Worm (Caenorhabditis elegans) whole organism, L3 larva: ENCODE measurements around the gene F18A12.7.

Experiments
- R02D3.7 ChIP-seq: fragments of 150-350 bp; optimal IDR thresholded peaks from 2 replicates; lab custom pipeline; 2014; ENCODE audit warnings: missing biosample characterization, missing genetic modification characterization
- ZK546.5 ChIP-seq: sonication (generic microtip); optimal IDR thresholded peaks from 2 replicates; lab custom pipeline; 2017; ENCODE audit warnings: missing biosample characterization, missing genetic modification characterization
- aly-2 ChIP-seq: fragments of 150-350 bp; optimal IDR thresholded peaks from 2 replicates; lab custom pipeline; 2014; ENCODE audit warnings: missing biosample characterization, missing genetic modification characterization
- ceh-16 ChIP-seq: sonication (generic microtip); optimal IDR thresholded peaks from 2 replicates; lab custom pipeline; 2017; ENCODE audit warnings: missing biosample characterization, missing genetic modification characterization
- ceh-28 ChIP-seq: fragments of 150-350 bp; optimal IDR thresholded peaks from 2 replicates; lab custom pipeline; 2014; ENCODE audit warnings: missing biosample characterization, missing genetic modification reagents, missing genetic modification characterization
- ceh-82 ChIP-seq: fragments of 150-350 bp; optimal IDR thresholded peaks from 2 replicates; lab custom pipeline; 2014; ENCODE audit warnings: missing biosample characterization, missing genetic modification characterization
- egl-27 ChIP-seq: sonication (generic microtip); optimal IDR thresholded peaks from 4 replicates; lab custom pipeline; 2017; ENCODE audit warnings: missing biosample characterization, missing genetic modification reagents, missing genetic modification characterization
- elt-1 ChIP-seq: fragments of 150-350 bp; optimal IDR thresholded peaks from 2 replicates; lab custom pipeline; 2014; ENCODE audit warnings: missing biosample characterization, missing genetic modification characterization
- elt-3 ChIP-seq, 3 experiments: fragments of 150-350 bp in 1 of 3; sonication (generic microtip) in 2 of 3; optimal IDR thresholded peaks; 2 replicates in 2 of 3; 4 replicates in 1 of 3; lab custom pipeline; 2014 to 2017; ENCODE audit warnings: missing biosample characterization in 3 of 3, missing genetic modification characterization in 3 of 3
- fkh-10 ChIP-seq: sonication (generic microtip); optimal IDR thresholded peaks from 2 replicates; lab custom pipeline; 2017; ENCODE audit warnings: missing biosample characterization, missing genetic modification reagents, missing genetic modification characterization
- fkh-2 ChIP-seq: fragments of 150-350 bp; optimal IDR thresholded peaks from 2 replicates; lab custom pipeline; 2014; ENCODE audit warnings: missing biosample characterization, missing genetic modification reagents, missing genetic modification characterization
- lin-15B ChIP-seq: fragments of 150-350 bp; optimal IDR thresholded peaks from 2 replicates; lab custom pipeline; 2014; ENCODE audit warnings: missing biosample characterization, missing genetic modification characterization
- lin-39 ChIP-seq: fragments of 150-350 bp; optimal IDR thresholded peaks from 2 replicates; lab custom pipeline; 2018; ENCODE audit warnings: missing biosample characterization, missing genetic modification reagents, missing genetic modification characterization
- lsy-12 ChIP-seq: sonication (generic microtip); optimal IDR thresholded peaks from 2 replicates; lab custom pipeline; 2016; ENCODE audit warnings: mild to moderate bottlenecking, missing genetic modification characterization, missing compliant biosample characterization
- mdl-1 ChIP-seq: fragments of 150-350 bp; optimal IDR thresholded peaks from 2 replicates; lab custom pipeline; 2014; ENCODE audit warnings: missing biosample characterization, missing genetic modification characterization
- mml-1 ChIP-seq: fragments of 150-350 bp; sonication (generic microtip); optimal IDR thresholded peaks from 3 replicates; lab custom pipeline; 2014; ENCODE audit warnings: missing biosample characterization, missing genetic modification characterization
- nfya-1 ChIP-seq: sonication (generic microtip); optimal IDR thresholded peaks from 2 replicates; lab custom pipeline; 2017; ENCODE audit warnings: missing genetic modification characterization, mild to moderate bottlenecking, missing compliant biosample characterization, antibody characterized with exemption, moderate library complexity; ENCODE audit not compliant: insufficient read depth
- nhr-11 ChIP-seq: fragments of 150-350 bp; optimal IDR thresholded peaks from 2 replicates; lab custom pipeline; 2014; ENCODE audit warnings: missing biosample characterization, missing genetic modification characterization
- nhr-12 ChIP-seq: fragments of 150-350 bp; optimal IDR thresholded peaks from 2 replicates; lab custom pipeline; 2014; ENCODE audit warnings: missing biosample characterization, missing genetic modification characterization
- nhr-23 ChIP-seq: fragments of 150-350 bp; optimal IDR thresholded peaks from 2 replicates; lab custom pipeline; 2014; ENCODE audit warnings: missing biosample characterization, missing genetic modification reagents, missing genetic modification characterization
- nhr-237 ChIP-seq: fragments of 150-350 bp; optimal IDR thresholded peaks from 2 replicates; lab custom pipeline; 2014; ENCODE audit warnings: missing biosample characterization, missing genetic modification characterization
- nhr-28 ChIP-seq: fragments of 150-350 bp; optimal IDR thresholded peaks from 2 replicates; lab custom pipeline; 2014; ENCODE audit warnings: missing biosample characterization, missing genetic modification characterization
- nhr-43 ChIP-seq: sonication (generic microtip); optimal IDR thresholded peaks from 2 replicates; lab custom pipeline; 2016; ENCODE audit warnings: mild to moderate bottlenecking, missing genetic modification characterization, missing compliant biosample characterization; ENCODE audit not compliant: poor library complexity, severe bottlenecking
- nhr-67 ChIP-seq: fragments of 150-350 bp; optimal IDR thresholded peaks from 2 replicates; lab custom pipeline; 2014; ENCODE audit warnings: missing biosample characterization, missing genetic modification characterization
- pha-4 ChIP-seq: fragments of 150-350 bp; optimal IDR thresholded peaks from 2 replicates; lab custom pipeline; 2014; ENCODE audit warnings: missing biosample characterization, missing genetic modification reagents, missing genetic modification characterization
- pqm-1 ChIP-seq: fragments of 150-350 bp; optimal IDR thresholded peaks from 2 replicates; lab custom pipeline; 2017; ENCODE audit warnings: missing biosample characterization, missing genetic modification characterization, inconsistent platforms
- sea-2 ChIP-seq: fragments of 150-350 bp; sonication (generic microtip); optimal IDR thresholded peaks from 4 replicates; lab custom pipeline; 2014; ENCODE audit warnings: missing biosample characterization, missing genetic modification reagents, missing genetic modification characterization
- snpc-4 ChIP-seq: fragments of 150-350 bp; optimal IDR thresholded peaks from 2 replicates; lab custom pipeline; 2014; ENCODE audit warnings: missing biosample characterization, missing genetic modification characterization
- tbx-2 ChIP-seq: sonication (generic microtip); optimal IDR thresholded peaks from 2 replicates; lab custom pipeline; 2016; ENCODE audit warnings: mild to moderate bottlenecking, missing genetic modification characterization, missing compliant biosample characterization
- unc-62 ChIP-seq: fragments of 150-350 bp; sonication (generic microtip); optimal IDR thresholded peaks from 4 replicates; lab custom pipeline; 2014; ENCODE audit warnings: missing biosample characterization, missing genetic modification reagents, missing genetic modification characterization
- ztf-11 ChIP-seq: fragments of 150-350 bp; optimal IDR thresholded peaks from 2 replicates; lab custom pipeline; 2014; ENCODE audit warnings: missing biosample characterization, missing genetic modification characterization

The F18A12.7 gene

DNA sequence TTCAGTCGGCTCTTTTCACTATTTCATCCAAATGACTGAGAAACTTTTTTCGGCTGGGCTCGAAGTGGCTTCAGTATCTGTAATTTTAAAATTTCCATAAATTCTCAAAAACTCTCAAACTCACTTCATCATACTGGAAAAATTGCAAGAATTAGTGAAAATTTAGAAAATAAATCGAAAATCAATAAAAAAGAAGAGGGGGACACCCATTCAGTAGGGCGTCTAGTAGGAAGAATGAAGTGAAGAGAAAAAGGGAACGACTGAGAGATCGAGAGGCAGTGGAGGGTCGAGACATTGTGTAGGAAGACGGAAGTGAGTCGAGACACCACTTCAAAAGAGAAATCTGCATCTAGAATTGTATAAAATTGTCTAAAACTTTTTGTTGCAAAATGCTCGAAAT lies 40.4 kb downstream of the F18A12.7 start:
- no peak for TF ChIP-seq nhr-237 (tag; lab: Kevin White, UChicago)
- TF ChIP-seq nhr-11 (tag; lab: Kevin White, UChicago) = no peak
- no peak for TF ChIP-seq lsy-12 (tag; lab: Kevin White, UChicago)
- peak; percentile 7 for TF ChIP-seq sea-2
- TF ChIP-seq nhr-43 (tag; lab: Kevin White, UChicago) = no peak
- no peak for TF ChIP-seq lin-39
- no peak for TF ChIP-seq fkh-2
- TF ChIP-seq ceh-28 (tag; lab: Kevin White, UChicago) = peak; percentile 6
- TF ChIP-seq nhr-67 (tag; lab: Kevin White, UChicago) = no peak

DNA sequence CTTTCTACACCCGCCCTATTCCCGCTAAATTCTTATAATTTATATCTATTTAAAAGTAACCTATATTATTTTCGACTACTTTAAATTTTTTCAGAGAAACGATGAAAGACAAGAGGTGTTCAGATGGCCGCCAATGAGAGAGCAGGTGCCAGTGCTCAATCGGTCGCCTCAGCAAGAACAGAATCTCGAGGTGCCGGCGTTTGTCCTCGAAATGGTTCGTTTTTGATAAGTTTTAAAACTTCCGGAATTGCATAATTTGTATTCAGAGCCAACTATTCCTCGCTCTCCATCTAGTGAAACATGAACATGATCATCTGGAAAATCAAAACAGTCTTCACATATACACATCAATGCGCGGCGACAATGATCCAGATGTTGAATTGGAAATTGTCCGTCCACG lies 43.3 kb downstream of the F18A12.7 start, which contains the start of gene bath-23:
bath-23 (plus strand) TSS at position 301 of the 400 bp plus-strand sequence.
- TF ChIP-seq elt-1 (tag; lab: Kevin White, UChicago) = no peak
- no peak for TF ChIP-seq nhr-237 (tag; lab: Kevin White, UChicago)
- TF ChIP-seq sea-2 = no peak
- TF ChIP-seq R02D3.7 (tag; lab: Kevin White, UChicago) = no peak
- no peak for TF ChIP-seq egl-27 (tag; lab: Kevin White, UChicago)
- TF ChIP-seq mml-1 (tag; lab: Kevin White, UChicago) = no peak

DNA sequence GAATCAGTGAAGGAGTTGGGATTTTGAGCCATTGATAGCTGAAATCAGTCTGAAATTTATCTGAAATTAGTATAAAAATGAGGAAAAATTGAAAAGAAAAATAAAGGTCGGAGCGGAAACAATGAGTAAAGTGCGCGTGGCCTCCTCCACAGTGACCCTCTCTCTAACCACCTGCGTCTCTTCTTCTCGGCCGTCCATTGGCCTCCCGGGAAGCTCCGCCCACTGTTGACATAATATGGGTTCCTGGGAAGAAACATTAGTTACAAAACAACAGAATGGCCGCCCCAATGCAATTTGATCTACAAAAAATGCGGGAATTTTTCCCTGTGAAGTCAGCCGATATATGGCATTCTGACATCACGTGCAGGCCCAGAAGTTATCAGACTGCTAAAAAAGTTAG lies 44.2 kb downstream of the F18A12.7 start, which contains the start of gene Y49F6C.8:
Y49F6C.8 (minus strand) TSS at position 51 of the 400 bp plus-strand sequence.
- TF ChIP-seq nfya-1 (tag; lab: Kevin White, UChicago) (peak; percentile 96), elt-3 (tag; optimal IDR thresholded peaks at IDR 0.05; lab: Kevin White, UChicago) (no peak)

- TF ChIP-seq nhr-12 (tag; lab: Kevin White, UChicago) (no peak), fkh-10 (no peak), nhr-67 (tag; lab: Kevin White, UChicago) (no peak), nhr-28 (tag; lab: Kevin White, UChicago) (no peak), snpc-4 (tag; lab: Kevin White, UChicago) (no peak), nfya-1 (tag; lab: Kevin White, UChicago) (no peak), aly-2 (no peak), ceh-16 (no peak), nhr-23 (tag; lab: Kevin White, UChicago) (no peak), mdl-1 (tag; lab: Kevin White, UChicago) (no peak)
- TF ChIP-seq, all 47 proteins: peak for 0
Measured at ce11 chrII:3368097-3368496, 46.2 kb downstream of the F18A12.7 start, which contains the start of gene Y49F6C.7. TSS of gene Y49F6C.7 (minus strand) at chrII:3368197.

DNA sequence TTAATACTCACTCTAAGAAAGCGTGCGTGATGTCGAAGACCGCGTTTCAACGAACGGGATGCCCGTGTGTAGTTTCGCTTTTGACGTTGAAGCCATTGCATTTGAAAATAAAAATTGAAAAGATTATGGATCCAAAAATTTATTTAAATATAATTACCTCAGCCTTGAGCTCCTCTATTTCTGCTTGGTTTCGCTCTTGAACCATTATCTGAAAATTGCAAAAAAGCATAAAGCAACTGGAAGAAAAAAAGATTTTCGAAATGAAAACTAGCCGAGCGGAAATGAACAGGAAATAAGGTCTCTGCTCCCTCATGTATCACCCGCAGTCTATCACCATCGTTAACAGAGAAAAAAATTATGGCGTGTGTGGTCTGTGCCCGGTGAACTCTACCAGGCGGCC lies 47.2 kb downstream of the F18A12.7 start, which contains the start of gene Y49F6C.6:
Y49F6C.6 (minus strand) TSS at position 101 of the 400 bp plus-strand sequence.
- TF ChIP-seq unc-62 (GFP tag; lab: Kevin White, UChicago) = no peak
- TF ChIP-seq nhr-11 (tag; lab: Kevin White, UChicago) = no peak
- no peak for TF ChIP-seq pqm-1 (tag; lab: Kevin White, UChicago)
- no peak for TF ChIP-seq nhr-23 (tag; lab: Kevin White, UChicago)
- TF ChIP-seq nhr-67 (tag; lab: Kevin White, UChicago) = no peak
- TF ChIP-seq mdl-1 (tag; lab: Kevin White, UChicago) = no peak
- no peak for TF ChIP-seq fkh-10
- TF ChIP-seq lin-39 = no peak
- TF ChIP-seq ceh-28 (tag; lab: Kevin White, UChicago) = no peak
- no peak for TF ChIP-seq ceh-82 (tag; lab: Kevin White, UChicago)
- TF ChIP-seq elt-1 (tag; lab: Kevin White, UChicago) = no peak
- no peak for TF ChIP-seq fkh-2
- no peak for TF ChIP-seq nhr-43 (tag; lab: Kevin White, UChicago)
- no peak for TF ChIP-seq R02D3.7 (tag; lab: Kevin White, UChicago)
- TF ChIP-seq lin-15B = no peak
- no peak for TF ChIP-seq pha-4
- no peak for TF ChIP-seq ztf-11 (tag; lab: Kevin White, UChicago)
- TF ChIP-seq tbx-2 = no peak
- no peak for TF ChIP-seq ZK546.5 (tag; lab: Kevin White, UChicago)
- TF ChIP-seq ceh-16 = no peak
